Fruit fly (Drosophila melanogaster) whole organism, embryonic: ENCODE data around the gene CG5104.

Source experiments
- Atf-2 ChIP-seq: fragments of 200-800 bp; sonication (Bioruptor generic); optimal IDR thresholded peaks from 2 replicates; lab custom pipeline; 2016; ENCODE audit warnings: missing biosample characterization, missing genetic modification characterization
- B-H2 ChIP-seq: fragments of 200-800 bp; sonication (Bioruptor generic); optimal IDR thresholded peaks from 2 replicates; lab custom pipeline; 2018; ENCODE audit warnings: missing biosample characterization, mild to moderate bottlenecking, missing genetic modification characterization
- CG10431 ChIP-seq: fragments of 200-800 bp; sonication (Bioruptor generic); optimal IDR thresholded peaks from 3 replicates; lab custom pipeline; 2018; ENCODE audit warnings: missing biosample characterization, mild to moderate bottlenecking, missing genetic modification characterization
- CG10654 ChIP-seq: fragments of 200-800 bp; sonication (Bioruptor generic); optimal IDR thresholded peaks from 2 replicates; lab custom pipeline; 2016; ENCODE audit warnings: missing biosample characterization, missing genetic modification characterization
- CG10979 ChIP-seq: fragments of 200-800 bp; sonication (Bioruptor generic); optimal IDR thresholded peaks from 2 replicates; lab custom pipeline; 2018; ENCODE audit warnings: missing biosample characterization, mild to moderate bottlenecking, missing genetic modification characterization, moderate library complexity
- CG11723 ChIP-seq: fragments of 200-800 bp; sonication (Bioruptor generic); optimal IDR thresholded peaks from 2 replicates; lab custom pipeline; 2017; ENCODE audit warnings: missing biosample characterization, mild to moderate bottlenecking, missing genetic modification characterization
- CG14860 ChIP-seq: fragments of 200-800 bp; sonication (Bioruptor generic); IDR thresholded peaks from 3 replicates; pipeline ENCODE4 v1.3.6; 2022; ENCODE audit warnings: missing biosample characterization, missing genetic modification characterization; ENCODE audit not compliant: partially characterized antibody
- CG15011 ChIP-seq: fragments of 200-800 bp; sonication (Bioruptor generic); optimal IDR thresholded peaks from 3 replicates; lab custom pipeline; 2018; ENCODE audit warnings: missing biosample characterization, mild to moderate bottlenecking, missing genetic modification characterization
- CG15696 ChIP-seq: fragments of 200-800 bp; sonication (Bioruptor generic); optimal IDR thresholded peaks from 2 replicates; lab custom pipeline; 2019; ENCODE audit warnings: missing biosample characterization, mild to moderate bottlenecking, missing genetic modification characterization, moderate library complexity
- CG1647 ChIP-seq: fragments of 200-800 bp; sonication (Bioruptor generic); optimal IDR thresholded peaks from 3 replicates; lab custom pipeline; 2016; ENCODE audit warnings: missing biosample characterization, missing genetic modification characterization
- CG18619 ChIP-seq: fragments of 200-800 bp; sonication (Bioruptor generic); optimal IDR thresholded peaks from 3 replicates; lab custom pipeline; 2017; ENCODE audit warnings: missing biosample characterization, mild to moderate bottlenecking, missing genetic modification characterization
- CG2712 ChIP-seq: fragments of 200-800 bp; optimal IDR thresholded peaks from 3 replicates; lab custom pipeline; 2019; ENCODE audit warnings: missing biosample characterization, mild to moderate bottlenecking, missing genetic modification characterization, moderate library complexity
- CG31365 ChIP-seq: fragments of 200-800 bp; sonication (Bioruptor generic); optimal IDR thresholded peaks from 2 replicates; lab custom pipeline; 2018; ENCODE audit warnings: missing biosample characterization, mild to moderate bottlenecking, missing genetic modification characterization
- CG3163 ChIP-seq: fragments of 200-800 bp; sonication (Bioruptor generic); optimal IDR thresholded peaks from 3 replicates; lab custom pipeline; 2016; ENCODE audit warnings: missing biosample characterization, missing genetic modification characterization
- CG4424 ChIP-seq: fragments of 200-800 bp; sonication (Bioruptor generic); optimal IDR thresholded peaks from 3 replicates; lab custom pipeline; 2016; ENCODE audit warnings: missing biosample characterization, missing genetic modification characterization
- CG4854 ChIP-seq: fragments of 200-800 bp; sonication (Bioruptor generic); optimal IDR thresholded peaks from 2 replicates; lab custom pipeline; 2016; ENCODE audit warnings: missing biosample characterization, missing genetic modification characterization, inconsistent platforms
- CG5180 ChIP-seq: fragments of 200-800 bp; sonication (Bioruptor generic); optimal IDR thresholded peaks from 3 replicates; lab custom pipeline; 2017; ENCODE audit warnings: missing biosample characterization, missing genetic modification characterization, mild to moderate bottlenecking, moderate library complexity, missing genetic modification reagents
- CG8359 ChIP-seq: fragments of 200-800 bp; sonication (Bioruptor generic); optimal IDR thresholded peaks from 2 replicates; lab custom pipeline; 2017; ENCODE audit warnings: missing biosample characterization, mild to moderate bottlenecking, missing genetic modification characterization, borderline replicate concordance
- CrebB ChIP-seq: fragments of 200-800 bp; sonication (Bioruptor generic); optimal IDR thresholded peaks from 3 replicates; lab custom pipeline; 2018; ENCODE audit warnings: missing biosample characterization, mild to moderate bottlenecking, missing genetic modification characterization
- Dip2 ChIP-seq: fragments of 200-800 bp; sonication (Bioruptor generic); IDR thresholded peaks from 2 replicates; pipeline ENCODE4 v1.3.6; 2022; ENCODE audit warnings: missing biosample characterization, missing genetic modification characterization
- E2f1 ChIP-seq: fragments of 200-800 bp; sonication (Bioruptor generic); IDR thresholded peaks from 2 replicates; pipeline ENCODE4 v1.3.6; 2022; ENCODE audit warnings: missing biosample characterization, missing genetic modification characterization
- ERR ChIP-seq: fragments of 200-800 bp; sonication (Bioruptor generic); optimal IDR thresholded peaks from 2 replicates; lab custom pipeline; 2016; ENCODE audit warnings: missing biosample characterization, missing genetic modification characterization
- H15 ChIP-seq: fragments of 200-800 bp; sonication (Bioruptor generic); IDR thresholded peaks from 3 replicates; pipeline ENCODE4 v1.3.6; 2022; ENCODE audit warnings: missing biosample characterization, missing genetic modification characterization
- HLHmδ ChIP-seq: fragments of 200-800 bp; sonication (Bioruptor generic); optimal IDR thresholded peaks from 2 replicates; lab custom pipeline; 2018; ENCODE audit warnings: missing biosample characterization, mild to moderate bottlenecking, missing genetic modification characterization, moderate library complexity
- Hsf ChIP-seq: fragments of 200-800 bp; sonication (Bioruptor generic); optimal IDR thresholded peaks from 3 replicates; lab custom pipeline; 2016; ENCODE audit warnings: missing biosample characterization, missing genetic modification characterization
- Meics ChIP-seq: fragments of 200-800 bp; sonication (Bioruptor generic); optimal IDR thresholded peaks from 2 replicates; lab custom pipeline; 2017; ENCODE audit warnings: missing biosample characterization, mild to moderate bottlenecking, missing genetic modification characterization
- Mes4 ChIP-seq: fragments of 200-800 bp; sonication (Bioruptor generic); optimal IDR thresholded peaks from 2 replicates; lab custom pipeline; 2016; ENCODE audit warnings: missing biosample characterization, missing genetic modification characterization
- Pdp1 ChIP-seq, 2 experiments: fragments of 200-800 bp; sonication (Bioruptor generic); optimal IDR thresholded peaks; 3 replicates each; lab custom pipeline; 2016; ENCODE audit warnings: missing biosample characterization in 2 of 2, missing genetic modification characterization in 2 of 2, mild to moderate bottlenecking in 1 of 2, moderate library complexity in 1 of 2
- Sry-β ChIP-seq: fragments of 200-800 bp; sonication (Bioruptor generic); optimal IDR thresholded peaks from 2 replicates; lab custom pipeline; 2018; ENCODE audit warnings: missing biosample characterization, mild to moderate bottlenecking, missing genetic modification characterization, moderate library complexity
- ash1 ChIP-seq: fragments of 200-800 bp; sonication (Bioruptor generic); optimal IDR thresholded peaks from 2 replicates; lab custom pipeline; 2018; ENCODE audit warnings: missing biosample characterization, mild to moderate bottlenecking, missing genetic modification characterization
- az2 ChIP-seq: fragments of 200-800 bp; sonication (Bioruptor generic); optimal IDR thresholded peaks from 3 replicates; lab custom pipeline; 2016; ENCODE audit warnings: missing biosample characterization, missing genetic modification characterization
- cad ChIP-seq: fragments of >200 bp; optimal IDR thresholded peaks from 2 replicates; lab custom pipeline; 2017; ENCODE audit warnings: missing biosample characterization, missing genetic modification characterization
- cg ChIP-seq: fragments of 200-800 bp; sonication (Bioruptor generic); optimal IDR thresholded peaks from 3 replicates; lab custom pipeline; 2019; ENCODE audit warnings: missing biosample characterization, mild to moderate bottlenecking, missing genetic modification characterization, moderate library complexity
- cwo ChIP-seq: fragments of 200-800 bp; sonication (Bioruptor generic); optimal IDR thresholded peaks from 3 replicates; lab custom pipeline; 2017; ENCODE audit warnings: missing biosample characterization, missing genetic modification characterization, mild to moderate bottlenecking, moderate library complexity, missing genetic modification reagents
- da ChIP-seq: fragments of 200-800 bp; sonication (Bioruptor generic); optimal IDR thresholded peaks from 2 replicates; lab custom pipeline; 2016; ENCODE audit warnings: missing biosample characterization, missing genetic modification characterization
- danr ChIP-seq: fragments of 200-800 bp; sonication (Bioruptor generic); IDR thresholded peaks from 2 replicates; pipeline ENCODE4 v1.3.6; 2022; ENCODE audit warnings: missing biosample characterization, missing genetic modification characterization
- fd102C ChIP-seq: fragments of 200-800 bp; sonication (Bioruptor generic); optimal IDR thresholded peaks from 2 replicates; lab custom pipeline; 2018; ENCODE audit warnings: missing biosample characterization, mild to moderate bottlenecking, missing genetic modification characterization, moderate library complexity
- fru ChIP-seq: fragments of >200 bp; optimal IDR thresholded peaks from 2 replicates; lab custom pipeline; 2017
- gfzf ChIP-seq: fragments of 200-800 bp; sonication (Bioruptor generic); optimal IDR thresholded peaks from 2 replicates; lab custom pipeline; 2016; ENCODE audit warnings: missing biosample characterization, mild to moderate bottlenecking, missing genetic modification characterization, moderate library complexity
- grn ChIP-seq: fragments of 200-800 bp; sonication (Bioruptor generic); optimal IDR thresholded peaks from 3 replicates; lab custom pipeline; 2017; ENCODE audit warnings: missing biosample characterization, missing genetic modification characterization
- hb ChIP-seq: fragments of 200-800 bp; sonication (Bioruptor generic); IDR thresholded peaks from 3 replicates; pipeline ENCODE4 v1.3.6; 2022; ENCODE audit warnings: missing biosample characterization, missing genetic modification characterization; ENCODE audit not compliant: partially characterized antibody
- lab ChIP-seq: fragments of 200-800 bp; sonication (Bioruptor generic); optimal IDR thresholded peaks from 3 replicates; lab custom pipeline; 2017; ENCODE audit warnings: missing biosample characterization, missing genetic modification characterization, mild to moderate bottlenecking, moderate library complexity, missing genetic modification reagents
- luna ChIP-seq: fragments of 200-800 bp; sonication (Bioruptor generic); optimal IDR thresholded peaks from 2 replicates; lab custom pipeline; 2016; ENCODE audit warnings: missing biosample characterization, missing genetic modification characterization
- mam ChIP-seq: fragments of 200-800 bp; sonication (Bioruptor generic); optimal IDR thresholded peaks from 3 replicates; lab custom pipeline; 2016; ENCODE audit warnings: missing biosample characterization, missing genetic modification characterization
- mld ChIP-seq: fragments of 200-800 bp; sonication (Bioruptor generic); IDR thresholded peaks from 3 replicates; pipeline ENCODE4 v1.3.6; 2022; ENCODE audit warnings: missing biosample characterization, missing genetic modification characterization; ENCODE audit not compliant: partially characterized antibody
- pnt ChIP-seq: fragments of 200-800 bp; sonication (Bioruptor generic); optimal IDR thresholded peaks from 3 replicates; lab custom pipeline; 2016; ENCODE audit warnings: missing biosample characterization, missing genetic modification characterization
- pum ChIP-seq: fragments of 200-800 bp; sonication (Bioruptor generic); optimal IDR thresholded peaks from 2 replicates; lab custom pipeline; 2016; ENCODE audit warnings: missing biosample characterization, missing genetic modification characterization
- sim ChIP-seq: fragments of 200-800 bp; sonication (Bioruptor generic); IDR thresholded peaks from 2 replicates; pipeline ENCODE4 v1.3.6; 2022; ENCODE audit warnings: missing biosample characterization, missing genetic modification characterization
- so ChIP-seq: fragments of 200-800 bp; sonication (Bioruptor generic); IDR thresholded peaks from 3 replicates; pipeline ENCODE4 v1.3.6; 2022; ENCODE audit warnings: missing biosample characterization, missing genetic modification characterization

Gene CG5104

DNA sequence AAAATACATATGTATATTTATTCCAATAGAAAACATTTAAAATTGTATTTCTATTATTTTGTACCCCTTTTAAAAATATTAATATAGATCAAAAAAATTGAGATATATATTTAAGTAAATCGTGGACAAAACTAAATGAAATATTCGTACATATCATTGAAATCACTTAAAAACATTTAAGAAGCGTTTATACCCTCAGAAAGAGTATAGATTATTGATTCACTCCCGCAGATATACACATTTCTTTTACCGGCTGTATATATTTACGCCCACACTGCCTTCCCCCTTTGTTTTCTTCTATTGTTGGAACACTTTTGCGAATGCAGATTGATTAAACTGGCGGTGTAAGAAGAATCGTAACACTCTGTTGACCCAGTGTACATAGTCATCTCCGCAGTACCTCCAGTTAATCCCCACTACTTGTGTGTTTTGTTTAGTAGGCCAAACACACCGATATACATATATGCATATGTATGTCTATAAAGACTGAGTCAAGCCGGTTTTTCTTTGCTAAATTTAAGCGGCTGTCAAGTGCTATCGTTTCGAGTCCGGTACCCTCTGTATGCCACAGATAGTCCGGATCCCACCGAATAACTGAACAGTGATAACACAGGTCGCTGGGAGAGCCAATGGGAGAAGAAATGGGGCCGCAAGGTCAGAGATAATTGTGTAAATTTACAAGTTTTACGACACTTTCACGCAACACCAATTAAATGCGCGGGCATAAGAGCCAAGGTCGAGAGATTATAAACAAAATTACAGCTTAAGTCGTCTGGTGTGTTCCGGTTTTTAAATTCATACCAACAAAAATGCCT is 49.1 kb upstream of the CG5104 start (continued):
- TF ChIP-seq CG5180 (GFP tag; lab: Kevin White, UChicago) = no peak
- TF ChIP-seq CG4424 (GFP tag; lab: Kevin White, UChicago) = peak; percentile 7
- peak; percentile 43 for TF ChIP-seq lab (GFP tag; lab: Kevin White, UChicago)
- TF ChIP-seq B-H2 (GFP tag; lab: Kevin White, UChicago) = peak; percentile 35
- no peak for TF ChIP-seq E2f1 (GFP tag; lab: Robert Waterston, UW)
- no peak for TF ChIP-seq fru (lab: Kevin White, UChicago)
- TF ChIP-seq danr (GFP tag; lab: Robert Waterston, UW) = no peak
- TF ChIP-seq CG3163 (GFP tag; lab: Kevin White, UChicago) = peak; percentile 43
- TF ChIP-seq so (GFP tag; lab: Robert Waterston, UW) = 0 out of 3 replicates have a peak, but pooled peaks have one; percentile 38
- peak; percentile 71 for TF ChIP-seq CG15696 (tag; lab: Kevin White, UChicago)
- no peak for TF ChIP-seq cwo
- TF ChIP-seq CG8359 = peak; percentile 39
- TF ChIP-seq hb (GFP tag; lab: Robert Waterston, UW) = no peak
- peak; percentile 28 for TF ChIP-seq CG2712 (tag; lab: Kevin White, UChicago)
- TF ChIP-seq CG10431 = no peak
- TF ChIP-seq CG15011 (GFP tag; lab: Kevin White, UChicago) = peak; percentile 73
- TF ChIP-seq az2 (GFP tag; lab: Kevin White, UChicago) = no peak
- peak; percentile 1 for TF ChIP-seq HLHmδ (GFP tag; lab: Kevin White, UChicago)
- no peak for TF ChIP-seq sim (GFP tag; lab: Robert Waterston, UW)
- TF ChIP-seq H15 (GFP tag; lab: Robert Waterston, UW) = no peak
- TF ChIP-seq mld (GFP tag; lab: Robert Waterston, UW) = no peak
- peak; percentile 79 for TF ChIP-seq fd102C (GFP tag; lab: Kevin White, UChicago)
- TF ChIP-seq CG31365 = peak; percentile 71
- TF ChIP-seq Pdp1 (GFP tag; optimal IDR thresholded peaks at IDR 0.05; lab: Kevin White, UChicago) = peak; percentile 20 to 61
- TF ChIP-seq mam (GFP tag; lab: Kevin White, UChicago) = peak; percentile 27
- TF ChIP-seq luna (GFP tag; lab: Kevin White, UChicago) = peak; percentile 5
- peak; percentile 69 for TF ChIP-seq CrebB (tag; lab: Kevin White, UChicago)
- TF ChIP-seq Meics (GFP tag; lab: Kevin White, UChicago) = peak; percentile 83
- TF ChIP-seq Sry-β (GFP tag; lab: Kevin White, UChicago) = no peak
- peak; percentile 39 for TF ChIP-seq Atf-2
- no peak for TF ChIP-seq ash1 (GFP tag; lab: Kevin White, UChicago)
- TF ChIP-seq pnt = peak; percentile 38
- TF ChIP-seq CG14860 = no peak
- peak; percentile 46 for TF ChIP-seq da (GFP tag; lab: Kevin White, UChicago)
- no peak for TF ChIP-seq cg (GFP tag; lab: Kevin White, UChicago)
- TF ChIP-seq CG4854 (GFP tag; lab: Kevin White, UChicago) = peak; percentile 48
- TF ChIP-seq Mes4 (GFP tag; lab: Kevin White, UChicago) = peak; percentile 68
- TF ChIP-seq CG10979 (tag; lab: Kevin White, UChicago) = peak; percentile 12
- TF ChIP-seq CG10654 (GFP tag; lab: Kevin White, UChicago) = peak; percentile 46
- TF ChIP-seq CG1647 (GFP tag; lab: Kevin White, UChicago) = peak; percentile 11
- peak; percentile 49 for TF ChIP-seq Hsf (GFP tag; lab: Kevin White, UChicago)
- peak; percentile 17 for TF ChIP-seq pum (GFP tag; lab: Kevin White, UChicago)
- peak; percentile 44 for TF ChIP-seq CG11723 (GFP tag; lab: Kevin White, UChicago)
- TF ChIP-seq gfzf (GFP tag; lab: Kevin White, UChicago) = no peak
- peak; percentile 53 for TF ChIP-seq CG18619
- TF ChIP-seq Dip2 = no peak
- no peak for TF ChIP-seq cad (GFP tag; lab: Kevin White, UChicago)
- peak; percentile 50 for TF ChIP-seq ERR (GFP tag; lab: Kevin White, UChicago)
- TF ChIP-seq grn = no peak
